Fruit fly (Drosophila melanogaster) whole organism, prepupa: ENCODE results near the gene CG7903.
A peak's percentile ranks its signal among the peaks of the same experiment; 100 is the strongest.

Experiments
- CG11762 ChIP-seq: fragments of 200-800 bp; sonication (Bioruptor generic); optimal IDR thresholded peaks from 3 replicates; lab custom pipeline; 2016; ENCODE audit warnings: missing biosample characterization, missing genetic modification characterization; ENCODE audit not compliant: insufficient read depth
- CG1621 ChIP-seq: fragments of 200-800 bp; sonication (Bioruptor generic); optimal IDR thresholded peaks from 3 replicates; lab custom pipeline; 2018; ENCODE audit warnings: missing biosample characterization, mild to moderate bottlenecking, missing genetic modification characterization
- CG34406 ChIP-seq: fragments of 200-800 bp; sonication (Bioruptor generic); optimal IDR thresholded peaks from 3 replicates; lab custom pipeline; 2016; ENCODE audit warnings: missing biosample characterization, missing genetic modification characterization
- CG6808 ChIP-seq: fragments of 200-800 bp; sonication (Bioruptor generic); optimal IDR thresholded peaks from 3 replicates; lab custom pipeline; 2017; ENCODE audit warnings: missing biosample characterization, missing genetic modification characterization, mild to moderate bottlenecking, moderate library complexity, missing genetic modification reagents
- CG9139 ChIP-seq: fragments of 200-800 bp; sonication (Bioruptor generic); optimal IDR thresholded peaks from 3 replicates; lab custom pipeline; 2017; ENCODE audit warnings: missing biosample characterization, mild to moderate bottlenecking, missing genetic modification characterization
- Smox ChIP-seq: fragments of 200-800 bp; sonication (Bioruptor generic); optimal IDR thresholded peaks from 3 replicates; lab custom pipeline; 2016; ENCODE audit warnings: missing biosample characterization, missing genetic modification characterization
- achi ChIP-seq: fragments of 200-800 bp; sonication (Bioruptor generic); optimal IDR thresholded peaks from 3 replicates; lab custom pipeline; 2016; ENCODE audit warnings: missing biosample characterization, missing genetic modification characterization
- dac ChIP-seq: fragments of 200-800 bp; sonication (Bioruptor generic); optimal IDR thresholded peaks from 2 replicates; lab custom pipeline; 2017; ENCODE audit warnings: missing biosample characterization, mild to moderate bottlenecking, missing genetic modification characterization
- esn ChIP-seq: fragments of 200-800 bp; sonication (Bioruptor generic); optimal IDR thresholded peaks from 2 replicates; lab custom pipeline; 2016; ENCODE audit warnings: missing biosample characterization, mild to moderate bottlenecking, missing genetic modification characterization, moderate library complexity
- fd59A ChIP-seq: fragments of 200-800 bp; sonication (Bioruptor generic); optimal IDR thresholded peaks from 2 replicates; lab custom pipeline; 2017; ENCODE audit warnings: missing biosample characterization, mild to moderate bottlenecking, missing genetic modification characterization, missing genetic modification reagents
- net ChIP-seq: fragments of 200-800 bp; sonication (Bioruptor generic); optimal IDR thresholded peaks from 3 replicates; lab custom pipeline; 2016; ENCODE audit warnings: missing biosample characterization, missing genetic modification characterization
- salr ChIP-seq, 2 experiments: fragments of 200-800 bp; sonication (Bioruptor generic); optimal IDR thresholded peaks; 3 replicates each; lab custom pipeline; 2016 to 2018; ENCODE audit warnings: missing biosample characterization in 2 of 2, missing genetic modification characterization in 2 of 2, mild to moderate bottlenecking in 1 of 2
- spab ChIP-seq: fragments of 200-800 bp; sonication (Bioruptor generic); optimal IDR thresholded peaks from 2 replicates; lab custom pipeline; 2017; ENCODE audit warnings: missing biosample characterization, mild to moderate bottlenecking, missing genetic modification characterization, missing genetic modification reagents
- ss ChIP-seq, 2 experiments: fragments of 200-800 bp; sonication (Bioruptor generic); optimal IDR thresholded peaks; 2 replicates in 1 of 2; 3 replicates in 1 of 2; lab custom pipeline; 2017 to 2018; ENCODE audit warnings: mild to moderate bottlenecking in 2 of 2, missing biosample characterization in 2 of 2, missing genetic modification characterization in 2 of 2, moderate library complexity in 1 of 2
- vri ChIP-seq: fragments of 200-800 bp; sonication (Bioruptor generic); optimal IDR thresholded peaks from 3 replicates; lab custom pipeline; 2016; ENCODE audit warnings: missing biosample characterization, mild to moderate bottlenecking, missing genetic modification characterization

Gene CG7903

dm6 chr3R:29959329-29959728 lies 35.7 kb downstream of the CG7903 start (continued):
- TF ChIP-seq CG11762 (no peak), esn (GFP tag; lab: Kevin White, UChicago) (no peak), dac (GFP tag; lab: Kevin White, UChicago) (no peak), CG34406 (GFP tag; lab: Kevin White, UChicago) (no peak), fd59A (GFP tag; lab: Kevin White, UChicago) (no peak), CG1621 (tag; lab: Kevin White, UChicago) (no peak), achi (GFP tag; lab: Kevin White, UChicago) (peak; percentile 5), vri (no peak), net (GFP tag; lab: Kevin White, UChicago) (no peak), Smox (GFP tag; lab: Kevin White, UChicago) (no peak), CG9139 (GFP tag; lab: Kevin White, UChicago) (no peak), ss (GFP tag; optimal IDR thresholded peaks at IDR 0.05; lab: Kevin White, UChicago) (peak in 1 of 2 experiments; percentile 1), spab (GFP tag; lab: Kevin White, UChicago) (no peak), CG6808 (GFP tag; lab: Kevin White, UChicago) (no peak), salr (GFP tag; optimal IDR thresholded peaks at IDR 0.05; lab: Kevin White, UChicago) (no peak)
